Fruit fly (Drosophila melanogaster): ENCODE measurements around the gene Or33c.

Gene Or33c

DNA sequence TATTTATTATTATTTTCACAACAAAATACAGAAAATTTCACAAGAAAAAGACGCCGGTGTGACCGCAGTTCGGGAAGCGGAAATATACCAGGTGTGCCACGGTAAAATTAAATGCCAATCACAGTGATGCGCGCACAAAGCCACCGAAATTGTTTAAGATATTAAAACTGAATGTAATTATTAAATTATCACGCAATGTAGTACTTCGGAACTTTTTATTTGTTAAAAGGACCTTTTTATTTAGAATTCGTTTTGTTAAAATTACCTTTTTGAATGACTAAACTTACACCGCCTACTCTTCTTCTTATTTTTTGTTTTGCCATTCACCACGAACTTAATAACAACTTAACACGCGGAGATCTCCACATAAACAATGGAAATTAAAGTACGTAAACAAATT, 50.2 kb downstream of the Or33c start, which contains the start of the genes CG6686 and CG34163 (continued):
- TF ChIP-seq Antp (GFP tag; optimal IDR thresholded peaks at IDR 0.05) (peak; percentile 10), CG12219 (GFP tag; optimal IDR thresholded peaks at IDR 0.05) (no peak), caup (GFP tag; optimal IDR thresholded peaks at IDR 0.05; ENCODE audit: severe bottlenecking) (peak; percentile 8), Pdp1 (GFP tag; optimal IDR thresholded peaks at IDR 0.05) (peak in 1 of 2 experiments; percentile 66), Atf-2 (GFP tag; optimal IDR thresholded peaks at IDR 0.05) (peak; percentile 3), kni (GFP tag; optimal IDR thresholded peaks at IDR 0.05) (no peak), grau (tag; optimal IDR thresholded peaks at IDR 0.05) (peak; percentile 33), Elba2 (GFP tag; optimal IDR thresholded peaks at IDR 0.05) (no peak), trem (tag; optimal IDR thresholded peaks at IDR 0.05) (peak; percentile 70), CoRest (tag; optimal IDR thresholded peaks at IDR 0.05) (peak; percentile 62), Rx (GFP tag; IDR thresholded peaks at IDR 0.05) (no peak), bab2 (GFP tag; optimal IDR thresholded peaks at IDR 0.05) (peak; percentile 41), CG1647 (GFP tag; optimal IDR thresholded peaks at IDR 0.05) (peak; percentile 8), CG3847 (GFP tag; IDR thresholded peaks at IDR 0.05) (0 out of 2 replicates have a peak, but pooled peaks have one; percentile 24), CG9817 (tag; optimal IDR thresholded peaks at IDR 0.05) (peak; percentile 13), CG18619 (GFP tag; optimal IDR thresholded peaks at IDR 0.05) (no peak), unpg (GFP tag; optimal IDR thresholded peaks at IDR 0.05) (peak; percentile 52), HmgZ (tag; optimal IDR thresholded peaks at IDR 0.05) (peak; percentile 38), pho (GFP tag; optimal IDR thresholded peaks at IDR 0.05) (peak; percentile 53), CG8089 (GFP tag; optimal IDR thresholded peaks at IDR 0.05) (no peak), en (GFP tag; optimal IDR thresholded peaks at IDR 0.05) (no peak), Bteb2 (GFP tag; optimal IDR thresholded peaks at IDR 0.05) (peak; percentile 34), pita (GFP tag; optimal IDR thresholded peaks at IDR 0.05) (no peak), twi (tag; optimal IDR thresholded peaks at IDR 0.05) (no peak), otp (GFP tag; IDR thresholded peaks at IDR 0.05) (no peak), Abd-B (GFP tag; optimal IDR thresholded peaks at IDR 0.05) (peak; percentile 46), MESR4 (GFP tag; optimal IDR thresholded peaks at IDR 0.05) (peak; percentile 0), ATbp (GFP tag; optimal IDR thresholded peaks at IDR 0.05) (no peak), Nf-YB (GFP tag; optimal IDR thresholded peaks at IDR 0.05) (peak; percentile 15), CG13775 (GFP tag; optimal IDR thresholded peaks at IDR 0.05) (peak; percentile 42), Myb (GFP tag; optimal IDR thresholded peaks at IDR 0.05) (peak; percentile 13), jumu (GFP tag; optimal IDR thresholded peaks at IDR 0.05) (peak; percentile 53), gfzf (GFP tag; optimal IDR thresholded peaks at IDR 0.05) (peak; percentile 83), BEAF-32 (GFP tag; optimal IDR thresholded peaks at IDR 0.05) (peak; percentile 41), CG12391 (tag; optimal IDR thresholded peaks at IDR 0.05) (peak; percentile 59), bbx (GFP tag; IDR thresholded peaks at IDR 0.05; ENCODE audit: partially characterized antibody) (no peak), CG33213 (GFP tag; optimal IDR thresholded peaks at IDR 0.05) (peak; percentile 32), Dad (GFP tag; optimal IDR thresholded peaks at IDR 0.05) (peak; percentile 48), Hmr (GFP tag; optimal IDR thresholded peaks at IDR 0.05) (peak; percentile 61), Mes4 (GFP tag; optimal IDR thresholded peaks at IDR 0.05) (no peak), sob (GFP tag; IDR thresholded peaks at IDR 0.05) (peak; percentile 42; the same call in 1 of the 2 replicates), TFAM (GFP tag; optimal IDR thresholded peaks at IDR 0.05) (no peak), Sry-β (GFP tag; optimal IDR thresholded peaks at IDR 0.05) (peak; percentile 77), CG10147 (GFP tag; optimal IDR thresholded peaks at IDR 0.05) (peak; percentile 28), CG4820 (GFP tag; optimal IDR thresholded peaks at IDR 0.05) (peak; percentile 42), fd64A (GFP tag; optimal IDR thresholded peaks at IDR 0.05) (no peak), tx (GFP tag; optimal IDR thresholded peaks at IDR 0.05) (peak; percentile 31), CG10431 (GFP tag; optimal IDR thresholded peaks at IDR 0.05) (no peak), nmo (GFP tag; optimal IDR thresholded peaks at IDR 0.05) (peak; percentile 69), CG3281 (GFP tag; optimal IDR thresholded peaks at IDR 0.05) (peak; percentile 35)

Measured in whole organism, embryonic.